Worm (Caenorhabditis elegans) whole organism, young adult: ENCODE data around the gene Y22D7AL.7.
A peak's percentile ranks its signal among the peaks of the same experiment; 100 is the strongest.

Source experiments
- B0019.2 ChIP-seq: fragments of 200-800 bp; sonication (Bioruptor generic); conservative IDR thresholded peaks from 2 replicates; pipeline ENCODE4 v1.3.6; 2022; ENCODE audit warnings: missing genetic modification reagents, missing genetic modification characterization, missing compliant biosample characterization
- B0035.1 ChIP-seq: sonication (generic microtip); optimal IDR thresholded peaks from 2 replicates; lab custom pipeline; 2016; ENCODE audit warnings: missing genetic modification characterization, mild to moderate bottlenecking, missing compliant biosample characterization, missing genotype, missing genetic modification reagents
- B0261.1 ChIP-seq: sonication (generic microtip); optimal IDR thresholded peaks from 2 replicates; lab custom pipeline; 2016; ENCODE audit warnings: mild to moderate bottlenecking, missing genetic modification characterization, moderate library complexity, missing compliant biosample characterization
- B0336.3 ChIP-seq: fragments of 200-800 bp; sonication (Bioruptor generic); IDR thresholded peaks from 2 replicates; pipeline ENCODE4 v1.3.6; 2022; ENCODE audit warnings: missing genetic modification characterization, missing compliant biosample characterization
- D2030.7 ChIP-seq: fragments of 200-800 bp; sonication (Bioruptor generic); IDR thresholded peaks from 2 replicates; pipeline ENCODE4 v1.3.6; 2022; ENCODE audit warnings: missing genetic modification reagents, missing genetic modification characterization, missing compliant biosample characterization
- F23B12.7 ChIP-seq: sonication (generic microtip); optimal IDR thresholded peaks from 2 replicates; lab custom pipeline; 2017; ENCODE audit warnings: missing genetic modification characterization, mild to moderate bottlenecking, missing compliant biosample characterization, antibody characterized with exemption, moderate library complexity; ENCODE audit not compliant: insufficient read depth
- F37B4.10 ChIP-seq: fragments of 200-800 bp; sonication (Bioruptor generic); IDR thresholded peaks from 2 replicates; pipeline ENCODE4 v1.3.6; 2022; ENCODE audit warnings: missing genetic modification characterization, missing compliant biosample characterization
- F39B2.1 ChIP-seq: fragments of 200-800 bp; sonication (Bioruptor generic); IDR thresholded peaks from 2 replicates; pipeline ENCODE4 v1.3.6; 2022; ENCODE audit warnings: missing genetic modification reagents, missing genetic modification characterization, missing compliant biosample characterization
- F52B5.7 ChIP-seq: sonication (generic microtip); optimal IDR thresholded peaks from 2 replicates; lab custom pipeline; 2016; ENCODE audit warnings: mild to moderate bottlenecking, missing genetic modification characterization, missing compliant biosample characterization
- F57C9.4 ChIP-seq: sonication (generic microtip); optimal IDR thresholded peaks from 2 replicates; lab custom pipeline; 2017; ENCODE audit warnings: mild to moderate bottlenecking, missing genetic modification characterization, missing compliant biosample characterization
- K12H6.12 ChIP-seq: fragments of 200-800 bp; sonication (Bioruptor generic); optimal IDR thresholded peaks from 2 replicates; lab custom pipeline; 2018; ENCODE audit warnings: mild to moderate bottlenecking, missing genetic modification characterization, missing compliant biosample characterization
- T26A5.8 ChIP-seq: sonication (generic microtip); optimal IDR thresholded peaks from 2 replicates; lab custom pipeline; 2016; ENCODE audit warnings: missing genetic modification characterization, missing compliant biosample characterization
- Y53F4B.3 ChIP-seq: fragments of 200-800 bp; sonication (Bioruptor generic); IDR thresholded peaks from 2 replicates; pipeline ENCODE4 v1.3.6; 2022; ENCODE audit warnings: missing genetic modification reagents, missing genetic modification characterization, missing compliant biosample characterization
- Y56A3A.18 ChIP-seq: fragments of 200-800 bp; sonication (Bioruptor generic); IDR thresholded peaks from 2 replicates; pipeline ENCODE4 v1.3.6; 2022; ENCODE audit warnings: missing genetic modification reagents, missing genetic modification characterization, missing compliant biosample characterization
- ZK185.1 ChIP-seq: sonication (generic microtip); optimal IDR thresholded peaks from 2 replicates; lab custom pipeline; 2016; ENCODE audit warnings: mild to moderate bottlenecking, missing genetic modification characterization, missing compliant biosample characterization; ENCODE audit not compliant: poor library complexity, severe bottlenecking
- akir-1 ChIP-seq: fragments of 200-800 bp; sonication (Bioruptor generic); optimal IDR thresholded peaks from 2 replicates; lab custom pipeline; 2018; ENCODE audit warnings: mild to moderate bottlenecking, missing genetic modification characterization, moderate library complexity, missing compliant biosample characterization
- ama-1 ChIP-seq, 3 experiments: fragments of 150-350 bp in 1 of 3; sonication (generic microtip) in 2 of 3; optimal IDR thresholded peaks; 2 replicates each; lab custom pipeline; 2014 to 2018; ENCODE audit warnings: missing biosample characterization in 2 of 3, missing genetic modification characterization in 2 of 3, missing genetic modification reagents in 2 of 3
- aptf-2 ChIP-seq: fragments of 200-800 bp; sonication (Bioruptor generic); conservative IDR thresholded peaks from 2 replicates; pipeline ENCODE4 v1.3.6; 2022; ENCODE audit warnings: missing genetic modification reagents, missing genetic modification characterization, missing compliant biosample characterization
- aptf-3 ChIP-seq: fragments of 200-800 bp; sonication (Bioruptor generic); IDR thresholded peaks from 2 replicates; pipeline ENCODE4 v1.3.6; 2022; ENCODE audit warnings: missing genetic modification characterization, missing compliant biosample characterization
- attf-3 ChIP-seq: fragments of 200-800 bp; sonication (Bioruptor generic); conservative IDR thresholded peaks from 2 replicates; pipeline ENCODE4 v1.3.6; 2022; ENCODE audit warnings: missing genetic modification reagents, missing genetic modification characterization, missing compliant biosample characterization
- ccch-3 ChIP-seq: fragments of 200-800 bp; sonication (Bioruptor generic); optimal IDR thresholded peaks from 2 replicates; lab custom pipeline; 2018; ENCODE audit warnings: mild to moderate bottlenecking, missing genetic modification characterization, missing compliant biosample characterization
- cebp-2 ChIP-seq: fragments of 200-800 bp; sonication (Bioruptor generic); IDR thresholded peaks from 2 replicates; pipeline ENCODE4 v1.3.6; 2022; ENCODE audit warnings: missing genetic modification characterization, missing compliant biosample characterization
- ceh-58 ChIP-seq: fragments of 200-800 bp; sonication (Bioruptor generic); IDR thresholded peaks from 2 replicates; pipeline ENCODE4 v1.3.6; 2022; ENCODE audit warnings: missing genetic modification characterization, missing compliant biosample characterization
- ceh-79 ChIP-seq: sonication (generic microtip); optimal IDR thresholded peaks from 2 replicates; lab custom pipeline; 2017; ENCODE audit warnings: mild to moderate bottlenecking, missing genetic modification characterization, missing compliant biosample characterization
- dpff-1 ChIP-seq: sonication (generic microtip); optimal IDR thresholded peaks from 2 replicates; lab custom pipeline; 2017; ENCODE audit warnings: mild to moderate bottlenecking, missing genetic modification characterization, missing compliant biosample characterization
- dpl-1 ChIP-seq: fragments of 150-350 bp; optimal IDR thresholded peaks from 2 replicates; lab custom pipeline; 2014; ENCODE audit warnings: missing biosample characterization, missing genetic modification reagents, missing genetic modification characterization
- egl-44 ChIP-seq: fragments of 200-800 bp; sonication (Bioruptor generic); IDR thresholded peaks from 2 replicates; pipeline ENCODE4 v1.3.6; 2022; ENCODE audit warnings: missing genetic modification reagents, missing genetic modification characterization, missing compliant biosample characterization
- ekl-4 ChIP-seq: fragments of 200-800 bp; sonication (Bioruptor generic); IDR thresholded peaks from 2 replicates; pipeline ENCODE4 v1.3.6; 2022; ENCODE audit warnings: missing genetic modification reagents, missing genetic modification characterization, missing compliant biosample characterization
- fkh-3 ChIP-seq: sonication (generic microtip); optimal IDR thresholded peaks from 2 replicates; lab custom pipeline; 2016; ENCODE audit warnings: mild to moderate bottlenecking, missing genetic modification characterization, missing compliant biosample characterization
- gei-17 ChIP-seq: fragments of 200-800 bp; sonication (Bioruptor generic); optimal IDR thresholded peaks from 2 replicates; lab custom pipeline; 2018; ENCODE audit warnings: mild to moderate bottlenecking, missing genetic modification characterization, missing compliant biosample characterization
- him-1 ChIP-seq: sonication (generic microtip); optimal IDR thresholded peaks from 2 replicates; lab custom pipeline; 2016; ENCODE audit warnings: missing genotype, missing genetic modification reagents, missing genetic modification characterization, missing compliant biosample characterization
- hmg-1.2 ChIP-seq: fragments of 200-800 bp; sonication (Bioruptor generic); IDR thresholded peaks from 2 replicates; pipeline ENCODE4 v1.3.6; 2022; ENCODE audit warnings: missing genetic modification reagents, missing genetic modification characterization, missing compliant biosample characterization
- hsf-1 ChIP-seq: fragments of 200-800 bp; sonication (Bioruptor generic); IDR thresholded peaks from 2 replicates; pipeline ENCODE4 v1.3.6; 2022; ENCODE audit warnings: missing genetic modification reagents, missing genetic modification characterization, missing compliant biosample characterization
- lin-26 ChIP-seq: fragments of 200-800 bp; sonication (Bioruptor generic); IDR thresholded peaks from 2 replicates; pipeline ENCODE4 v1.3.6; 2022; ENCODE audit warnings: missing genetic modification reagents, missing genetic modification characterization, missing compliant biosample characterization
- lir-1 ChIP-seq: fragments of 200-800 bp; sonication (Bioruptor generic); conservative IDR thresholded peaks from 2 replicates; pipeline ENCODE4 v1.3.6; 2022; ENCODE audit warnings: missing genetic modification reagents, missing genetic modification characterization, missing compliant biosample characterization
- mcd-1 ChIP-seq: fragments of 200-800 bp; sonication (Bioruptor generic); IDR thresholded peaks from 2 replicates; pipeline ENCODE4 v1.3.6; 2022; ENCODE audit warnings: missing genetic modification reagents, missing genetic modification characterization, missing compliant biosample characterization
- nfyb-1 ChIP-seq: fragments of 200-800 bp; sonication (Bioruptor generic); IDR thresholded peaks from 2 replicates; pipeline ENCODE4 v1.3.6; 2022; ENCODE audit warnings: missing genetic modification reagents, missing genetic modification characterization, missing compliant biosample characterization
- nhr-90 ChIP-seq: sonication (generic microtip); optimal IDR thresholded peaks from 2 replicates; lab custom pipeline; 2016; ENCODE audit warnings: missing genotype, mild to moderate bottlenecking, missing genetic modification characterization, missing compliant biosample characterization
- pha-4 ChIP-seq: fragments of 150-350 bp; sonication (generic microtip); optimal IDR thresholded peaks from 2 replicates; lab custom pipeline; 2014; ENCODE audit warnings: missing biosample characterization, missing genetic modification reagents, missing genetic modification characterization
- rec-8 ChIP-seq, 2 experiments: sonication (generic microtip); optimal IDR thresholded peaks; 2 replicates each; lab custom pipeline; 2016; ENCODE audit warnings: mild to moderate bottlenecking in 2 of 2, missing genetic modification characterization in 2 of 2, missing genetic modification reagents in 2 of 2, missing genotype in 2 of 2, missing biosample characterization in 1 of 2, missing compliant biosample characterization in 1 of 2, moderate library complexity in 1 of 2
- sea-2 ChIP-seq: fragments of 200-800 bp; sonication (Bioruptor generic); IDR thresholded peaks from 2 replicates; pipeline ENCODE4 v1.3.6; 2022; ENCODE audit warnings: missing genetic modification characterization, missing compliant biosample characterization
- snpc-4 ChIP-seq, 5 experiments: fragments of 150-350 bp in 1 of 5; sonication (generic microtip) in 4 of 5; optimal IDR thresholded peaks; 2 replicates each; lab custom pipeline; 2014 to 2018; ENCODE audit warnings: missing genetic modification characterization in 5 of 5, missing biosample characterization in 3 of 5, antibody characterized with exemption in 2 of 5, mild to moderate bottlenecking in 2 of 5, missing compliant biosample characterization in 2 of 5, missing genotype in 2 of 5, moderate library complexity in 2 of 5, missing genetic modification reagents in 1 of 5
- somi-1 ChIP-seq: fragments of 200-800 bp; sonication (Bioruptor generic); optimal IDR thresholded peaks from 2 replicates; lab custom pipeline; 2018; ENCODE audit warnings: mild to moderate bottlenecking, missing genetic modification characterization, missing compliant biosample characterization
- unc-130 ChIP-seq: sonication (generic microtip); optimal IDR thresholded peaks from 2 replicates; lab custom pipeline; 2016; ENCODE audit warnings: missing genetic modification reagents, missing genetic modification characterization, missing compliant biosample characterization
- ztf-18 ChIP-seq: sonication (generic microtip); optimal IDR thresholded peaks from 2 replicates; lab custom pipeline; 2016; ENCODE audit warnings: missing genotype, mild to moderate bottlenecking, missing genetic modification characterization, missing compliant biosample characterization
- ztf-6 ChIP-seq: fragments of 200-800 bp; sonication (Bioruptor generic); IDR thresholded peaks from 2 replicates; pipeline ENCODE4 v1.3.6; 2022; ENCODE audit warnings: missing genetic modification reagents, missing genetic modification characterization, missing compliant biosample characterization

Y22D7AL.7 gene

ce11 chrIII:1600670-1601194, 24.2 kb downstream of the Y22D7AL.7 start, which contains the start of gene sms-3 (continued):
- TF ChIP-seq B0035.1 (tag; lab: Kevin White, UChicago) (peak; percentile 24), attf-3 (GFP tag; lab: Robert Waterston, UW) (0 out of 2 replicates have a peak, but pooled peaks have one; percentile 27), B0336.3 (GFP tag; lab: Robert Waterston, UW) (0 out of 2 replicates have a peak, but pooled peaks have one; percentile 17), K12H6.12 (tag; lab: Kevin White, UChicago) (no peak), dpff-1 (tag; lab: Kevin White, UChicago) (no peak), aptf-2 (no peak), ceh-58 (GFP tag; lab: Robert Waterston, UW) (0 out of 2 replicates have a peak, but pooled peaks have one; percentile 64), akir-1 (GFP tag; lab: Kevin White, UChicago) (no peak), D2030.7 (GFP tag; lab: Robert Waterston, UW) (peak; percentile 76), ztf-6 (no peak), gei-17 (GFP tag; lab: Kevin White, UChicago) (no peak), F23B12.7 (tag; lab: Kevin White, UChicago) (peak; percentile 32), sea-2 (GFP tag; lab: Robert Waterston, UW) (no peak), Y56A3A.18 (GFP tag; lab: Robert Waterston, UW) (0 out of 2 replicates have a peak, but pooled peaks have one; percentile 53), hsf-1 (peak; percentile 30; the same call in 1 of the 2 replicates), Y53F4B.3 (no peak), aptf-3 (GFP tag; lab: Robert Waterston, UW) (peak; percentile 14; the same call in 1 of the 2 replicates), him-1 (tag; lab: Kevin White, UChicago) (peak; percentile 71), ccch-3 (no peak), ztf-18 (tag; lab: Kevin White, UChicago) (peak; percentile 64), T26A5.8 (peak; percentile 12), cebp-2 (no peak), lin-26 (peak; percentile 85), ekl-4 (GFP tag; lab: Robert Waterston, UW) (no peak), nhr-90 (tag; lab: Kevin White, UChicago) (peak; percentile 80), dpl-1 (GFP tag; lab: Kevin White, UChicago) (no peak), fkh-3 (tag; lab: Kevin White, UChicago) (peak; percentile 30), pha-4 (tag; lab: Kevin White, UChicago) (no peak), B0019.2 (peak; percentile 78), B0261.1 (tag; lab: Kevin White, UChicago) (peak; percentile 81), ceh-79 (tag; lab: Kevin White, UChicago) (no peak), somi-1 (peak; percentile 3), nfyb-1 (peak; percentile 19; the same call in 1 of the 2 replicates), rec-8 (tag; optimal IDR thresholded peaks at IDR 0.05; lab: Kevin White, UChicago) (peak; percentile 64 to 82), egl-44 (GFP tag; lab: Robert Waterston, UW) (peak; percentile 67; the same call in 1 of the 2 replicates), ZK185.1 (tag; lab: Kevin White, UChicago) (peak; percentile 74), F37B4.10 (GFP tag; lab: Robert Waterston, UW) (no peak), F57C9.4 (tag; lab: Kevin White, UChicago) (no peak), ama-1 (optimal IDR thresholded peaks at IDR 0.05; lab: Kevin White, UChicago) (no peak), ama-1 (GFP tag; optimal IDR thresholded peaks at IDR 0.05; lab: Kevin White, UChicago) (peak; percentile 41 to 72), unc-130 (GFP tag; lab: Kevin White, UChicago) (peak; percentile 66), F39B2.1 (GFP tag; lab: Robert Waterston, UW) (no peak), F52B5.7 (peak; percentile 61), mcd-1 (GFP tag; lab: Robert Waterston, UW) (peak; percentile 42; the same call in 1 of the 2 replicates), lir-1 (GFP tag; lab: Robert Waterston, UW) (peak; percentile 16; the same call in 1 of the 2 replicates), snpc-4 (GFP tag; optimal IDR thresholded peaks at IDR 0.05; lab: Kevin White, UChicago) (peak; percentile 50), snpc-4 (tag; optimal IDR thresholded peaks at IDR 0.05; lab: Kevin White, UChicago) (peak in 1 of 4 experiments; percentile 13), hmg-1.2 (GFP tag; lab: Robert Waterston, UW) (peak; percentile 55)
